Worm (Caenorhabditis elegans) whole organism, L1 larva: Measurements from ENCODE around the gene B0222.15.

Experiments used
- C16A3.4 ChIP-seq: fragments of 150-350 bp; optimal IDR thresholded peaks from 2 replicates; lab custom pipeline; 2014; ENCODE audit warnings: missing biosample characterization, missing genetic modification characterization
- F16B12.6 ChIP-seq: fragments of 150-350 bp; optimal IDR thresholded peaks from 2 replicates; lab custom pipeline; 2014; ENCODE audit warnings: missing biosample characterization, missing genetic modification characterization
- aha-1 ChIP-seq: fragments of 150-350 bp; optimal IDR thresholded peaks from 2 replicates; lab custom pipeline; 2014; ENCODE audit warnings: missing biosample characterization, missing genetic modification characterization
- alr-1 ChIP-seq: fragments of 200-800 bp; sonication (Bioruptor generic); optimal IDR thresholded peaks from 2 replicates; lab custom pipeline; 2018; ENCODE audit warnings: borderline replicate concordance, mild to moderate bottlenecking, missing genetic modification characterization, missing compliant biosample characterization
- ceh-82 ChIP-seq, 3 experiments: fragments of 150-350 bp in 1 of 3; sonication (generic microtip) in 2 of 3; optimal IDR thresholded peaks; 2 replicates each; lab custom pipeline; 2014 to 2017; ENCODE audit warnings: missing biosample characterization in 3 of 3, missing genetic modification characterization in 3 of 3
- dsc-1 ChIP-seq: sonication (generic microtip); optimal IDR thresholded peaks from 2 replicates; lab custom pipeline; 2016; ENCODE audit warnings: mild to moderate bottlenecking, missing genetic modification characterization, missing compliant biosample characterization
- efl-1 ChIP-seq, 4 experiments: fragments of 150-350 bp; optimal IDR thresholded peaks in 3 of 4; peaks in 1 of 4; 1 replicate in 1 of 4; 2 replicates in 3 of 4; lab custom pipeline; 2014; ENCODE audit warnings: missing biosample characterization in 2 of 4, missing genetic modification characterization in 2 of 4, missing genetic modification reagents in 2 of 4
- egl-13 ChIP-seq: sonication (generic microtip); optimal IDR thresholded peaks from 2 replicates; lab custom pipeline; 2016; ENCODE audit warnings: missing genotype, missing genetic modification reagents, missing genetic modification characterization, missing compliant biosample characterization
- elt-3 ChIP-seq, 6 experiments: fragments of 150-350 bp in 1 of 6; sonication (generic microtip); optimal IDR thresholded peaks; 2 replicates each; lab custom pipeline; 2017 to 2018; ENCODE audit warnings: missing biosample characterization in 6 of 6, missing genetic modification characterization in 6 of 6, inconsistent platforms in 1 of 6
- fkh-10 ChIP-seq: sonication (generic microtip); optimal IDR thresholded peaks from 2 replicates; lab custom pipeline; 2017; ENCODE audit warnings: missing biosample characterization, missing genetic modification reagents, missing genetic modification characterization
- fkh-8 ChIP-seq: sonication (generic microtip); optimal IDR thresholded peaks from 2 replicates; lab custom pipeline; 2016; ENCODE audit warnings: mild to moderate bottlenecking, missing genetic modification characterization, missing compliant biosample characterization
- grh-1 ChIP-seq: fragments of 200-800 bp; sonication (Bioruptor generic); IDR thresholded peaks from 2 replicates; pipeline ENCODE4 v1.3.6; 2022; ENCODE audit warnings: missing genetic modification reagents, missing genetic modification characterization, missing compliant biosample characterization
- hpl-2 ChIP-seq: fragments of 150-350 bp; optimal IDR thresholded peaks from 2 replicates; lab custom pipeline; 2014; ENCODE audit warnings: missing biosample characterization, missing genetic modification reagents, missing genetic modification characterization
- irx-1 ChIP-seq: sonication (generic microtip); optimal IDR thresholded peaks from 2 replicates; lab custom pipeline; 2016; ENCODE audit warnings: missing genetic modification characterization, missing compliant biosample characterization
- lin-13 ChIP-seq: fragments of 150-350 bp; optimal IDR thresholded peaks from 2 replicates; lab custom pipeline; 2014; ENCODE audit warnings: missing biosample characterization, missing genetic modification reagents, missing genetic modification characterization
- lin-14 ChIP-seq: fragments of 200-800 bp; sonication (Bioruptor generic); optimal IDR thresholded peaks from 2 replicates; lab custom pipeline; 2018; ENCODE audit warnings: mild to moderate bottlenecking, missing genetic modification characterization, moderate library complexity, missing compliant biosample characterization
- lin-35 ChIP-seq, 2 experiments: fragments of 150-350 bp; optimal IDR thresholded peaks; 2 replicates each; lab custom pipeline; 2014; ENCODE audit warnings: missing biosample characterization in 2 of 2, missing genetic modification characterization in 2 of 2, missing genetic modification reagents in 2 of 2
- lin-39 ChIP-seq: fragments of 150-350 bp; optimal IDR thresholded peaks from 2 replicates; lab custom pipeline; 2014; ENCODE audit warnings: missing biosample characterization, missing genetic modification reagents, missing genetic modification characterization
- mdl-1 ChIP-seq, 2 experiments: fragments of 150-350 bp; optimal IDR thresholded peaks; 2 replicates each; lab custom pipeline; 2014 to 2017; ENCODE audit warnings: missing biosample characterization in 2 of 2, missing genetic modification characterization in 2 of 2, inconsistent platforms in 1 of 2
- mef-2 ChIP-seq: fragments of 150-350 bp; optimal IDR thresholded peaks from 2 replicates; lab custom pipeline; 2014; ENCODE audit warnings: missing biosample characterization, missing genetic modification characterization
- mep-1 ChIP-seq: fragments of 150-350 bp; optimal IDR thresholded peaks from 2 replicates; lab custom pipeline; 2014; ENCODE audit warnings: missing biosample characterization, missing genetic modification characterization
- nhr-11 ChIP-seq: fragments of 150-350 bp; optimal IDR thresholded peaks from 2 replicates; lab custom pipeline; 2014; ENCODE audit warnings: missing biosample characterization, missing genetic modification characterization
- nhr-19 ChIP-seq: fragments of 200-800 bp; sonication (Bioruptor generic); conservative IDR thresholded peaks from 2 replicates; pipeline ENCODE4 v1.3.6; 2022; ENCODE audit warnings: missing genetic modification characterization, missing compliant biosample characterization
- nhr-28 ChIP-seq: fragments of 150-350 bp; optimal IDR thresholded peaks from 2 replicates; lab custom pipeline; 2014; ENCODE audit warnings: missing biosample characterization, missing genetic modification characterization
- nhr-47 ChIP-seq: sonication (generic microtip); optimal IDR thresholded peaks from 2 replicates; lab custom pipeline; 2016; ENCODE audit warnings: mild to moderate bottlenecking, missing genetic modification characterization, moderate library complexity, missing compliant biosample characterization
- nhr-71 ChIP-seq: sonication (generic microtip); optimal IDR thresholded peaks from 2 replicates; lab custom pipeline; 2016; ENCODE audit warnings: mild to moderate bottlenecking, missing genetic modification characterization, moderate library complexity, missing compliant biosample characterization
- nhr-77 ChIP-seq: fragments of 150-350 bp; optimal IDR thresholded peaks from 2 replicates; lab custom pipeline; 2014; ENCODE audit warnings: missing biosample characterization, missing genetic modification characterization
- pag-3 ChIP-seq: sonication (generic microtip); optimal IDR thresholded peaks from 2 replicates; lab custom pipeline; 2017; ENCODE audit warnings: missing genetic modification characterization, mild to moderate bottlenecking, missing compliant biosample characterization, antibody characterized with exemption, borderline replicate concordance; ENCODE audit not compliant: insufficient read depth
- pax-3 ChIP-seq: fragments of 200-800 bp; sonication (Bioruptor generic); optimal IDR thresholded peaks from 2 replicates; lab custom pipeline; 2018; ENCODE audit warnings: mild to moderate bottlenecking, missing genetic modification characterization, moderate library complexity, missing compliant biosample characterization
- skn-1 ChIP-seq: fragments of 150-350 bp; optimal IDR thresholded peaks from 2 replicates; lab custom pipeline; 2014; ENCODE audit warnings: missing biosample characterization, missing genetic modification characterization
- snu-23 ChIP-seq: sonication (generic microtip); optimal IDR thresholded peaks from 2 replicates; lab custom pipeline; 2016; ENCODE audit warnings: missing genetic modification characterization, missing compliant biosample characterization
- sox-4 ChIP-seq: sonication (generic microtip); optimal IDR thresholded peaks from 2 replicates; lab custom pipeline; 2016; ENCODE audit warnings: missing genetic modification characterization, missing compliant biosample characterization
- sptf-1 ChIP-seq: fragments of 150-350 bp; optimal IDR thresholded peaks from 2 replicates; lab custom pipeline; 2014; ENCODE audit warnings: missing biosample characterization, missing genetic modification characterization
- sup-37 ChIP-seq: fragments of 200-800 bp; sonication (Bioruptor generic); optimal IDR thresholded peaks from 2 replicates; lab custom pipeline; 2018; ENCODE audit warnings: mild to moderate bottlenecking, missing genetic modification characterization, missing compliant biosample characterization
- swsn-7 ChIP-seq: sonication (generic microtip); optimal IDR thresholded peaks from 2 replicates; lab custom pipeline; 2016; ENCODE audit warnings: missing genetic modification characterization, missing compliant biosample characterization
- tbx-2 ChIP-seq: sonication (generic microtip); optimal IDR thresholded peaks from 2 replicates; lab custom pipeline; 2016; ENCODE audit warnings: missing genetic modification characterization, missing compliant biosample characterization
- unc-130 ChIP-seq: fragments of 150-350 bp; optimal IDR thresholded peaks from 2 replicates; lab custom pipeline; 2017; ENCODE audit warnings: missing biosample characterization, missing genetic modification characterization, inconsistent platforms
- unc-30 ChIP-seq: sonication (generic microtip); optimal IDR thresholded peaks from 2 replicates; lab custom pipeline; 2017; ENCODE audit warnings: missing biosample characterization, missing genetic modification characterization
- ztf-11 ChIP-seq, 2 experiments: sonication (generic microtip); optimal IDR thresholded peaks; 2 replicates each; lab custom pipeline; 2016 to 2017; ENCODE audit warnings: missing genetic modification characterization in 2 of 2, missing biosample characterization in 1 of 2, missing compliant biosample characterization in 1 of 2
- ztf-4 ChIP-seq: fragments of 150-350 bp; optimal IDR thresholded peaks from 2 replicates; lab custom pipeline; 2014; ENCODE audit warnings: missing biosample characterization, missing genetic modification characterization

The B0222.15 gene

ce11 chrV:9194055-9194454 is 37.5 kb upstream of the B0222.15 start (continued):
- no peak for TF ChIP-seq irx-1 (tag; lab: Kevin White, UChicago)
- TF ChIP-seq nhr-19 (GFP tag; lab: Robert Waterston, UW): no peak
- no peak for TF ChIP-seq aha-1 (tag; lab: Kevin White, UChicago)
- TF ChIP-seq swsn-7: no peak
- TF ChIP-seq ceh-82 (tag; optimal IDR thresholded peaks at IDR 0.05; lab: Kevin White, UChicago): peak in 1 of 3 experiments; percentile 22
- TF ChIP-seq unc-130 (tag; lab: Kevin White, UChicago): no peak
- no peak for TF ChIP-seq mdl-1 (tag; optimal IDR thresholded peaks at IDR 0.05; lab: Kevin White, UChicago)
- TF ChIP-seq lin-14 (GFP tag; lab: Kevin White, UChicago): peak; percentile 74
- no peak for TF ChIP-seq lin-13 (GFP tag; lab: Kevin White, UChicago)
- TF ChIP-seq ztf-11 (tag; optimal IDR thresholded peaks at IDR 0.05; lab: Kevin White, UChicago): no peak
- no peak for TF ChIP-seq nhr-28 (tag; lab: Kevin White, UChicago)

ce11 chrV:9191406-9191805 is 34.8 kb upstream of the B0222.15 start, which contains the start of gene sphr-1:
sphr-1 (plus strand) TSS chrV:9191610.
- TF ChIP-seq nhr-71 (peak; percentile 15), lin-14 (GFP tag; lab: Kevin White, UChicago) (peak; percentile 61), egl-13 (tag; lab: Kevin White, UChicago) (no peak), skn-1 (tag; lab: Kevin White, UChicago) (no peak), efl-1 (optimal IDR thresholded peaks at IDR 0.05; lab: Kevin White, UChicago) (peak; percentile 1 to 55), efl-1 (GFP tag; optimal IDR thresholded peaks at IDR 0.05 in 1 of 2; lab: Kevin White, UChicago) (no peak)
- TF ChIP-seq, all 84 proteins: peak for 3

- TF ChIP-seq efl-1 (optimal IDR thresholded peaks at IDR 0.05; lab: Kevin White, UChicago) (no peak), efl-1 (GFP tag; optimal IDR thresholded peaks at IDR 0.05 in 1 of 2; lab: Kevin White, UChicago) (peak in 1 of 2 experiments; percentile 59), ceh-82 (tag; optimal IDR thresholded peaks at IDR 0.05; lab: Kevin White, UChicago) (no peak), unc-30 (tag; lab: Kevin White, UChicago) (no peak), alr-1 (tag; lab: Kevin White, UChicago) (no peak), nhr-28 (tag; lab: Kevin White, UChicago) (no peak), pag-3 (tag; lab: Kevin White, UChicago) (no peak), fkh-8 (tag; lab: Kevin White, UChicago) (peak; percentile 68), nhr-47 (peak; percentile 42), tbx-2 (tag; lab: Kevin White, UChicago) (no peak), dsc-1 (tag; lab: Kevin White, UChicago) (peak; percentile 92), mep-1 (tag; lab: Kevin White, UChicago) (no peak), hpl-2 (GFP tag; lab: Kevin White, UChicago) (no peak), sup-37 (GFP tag; lab: Kevin White, UChicago) (no peak), aha-1 (tag; lab: Kevin White, UChicago) (no peak), snu-23 (GFP tag; lab: Kevin White, UChicago) (no peak), ztf-4 (tag; lab: Kevin White, UChicago) (no peak), sptf-1 (tag; lab: Kevin White, UChicago) (no peak), ztf-11 (tag; optimal IDR thresholded peaks at IDR 0.05; lab: Kevin White, UChicago) (no peak), nhr-77 (no peak), nhr-11 (tag; lab: Kevin White, UChicago) (no peak), F16B12.6 (tag; lab: Kevin White, UChicago) (no peak), pax-3 (tag; lab: Kevin White, UChicago) (peak; percentile 59), fkh-10 (peak; percentile 14), elt-3 (tag; optimal IDR thresholded peaks at IDR 0.05; lab: Kevin White, UChicago) (no peak), lin-14 (GFP tag; lab: Kevin White, UChicago) (peak; percentile 3), mef-2 (tag; lab: Kevin White, UChicago) (no peak), lin-39 (no peak), C16A3.4 (no peak), nhr-71 (peak; percentile 29), grh-1 (GFP tag; lab: Robert Waterston, UW) (no peak), egl-13 (tag; lab: Kevin White, UChicago) (peak; percentile 61), irx-1 (tag; lab: Kevin White, UChicago) (no peak), lin-35 (GFP tag; optimal IDR thresholded peaks at IDR 0.05; lab: Kevin White, UChicago) (no peak), sox-4 (peak; percentile 48)
Observed at ce11 chrV:9186028-9186427, 29.4 kb upstream of the B0222.15 start.
